Fruit fly (Drosophila melanogaster) whole organism, prepupa: ENCODE measurements around the gene CG4951.

Experiments
- Blimp-1 ChIP-seq: fragments of 200-800 bp; sonication (Bioruptor generic); optimal IDR thresholded peaks from 3 replicates; lab custom pipeline; 2017; ENCODE audit warnings: missing biosample characterization, missing genetic modification characterization, mild to moderate bottlenecking, moderate library complexity, missing genetic modification reagents
- CG10631 ChIP-seq: fragments of 200-800 bp; sonication (Bioruptor generic); optimal IDR thresholded peaks from 2 replicates; lab custom pipeline; 2016; ENCODE audit warnings: missing biosample characterization, missing genetic modification characterization
- CG10669 ChIP-seq: fragments of 200-800 bp; sonication (Bioruptor generic); optimal IDR thresholded peaks from 3 replicates; lab custom pipeline; 2018; ENCODE audit warnings: missing biosample characterization, mild to moderate bottlenecking, missing genetic modification characterization, moderate library complexity
- CG11294 ChIP-seq: fragments of 200-800 bp; sonication (Bioruptor generic); IDR thresholded peaks from 2 replicates; pipeline ENCODE4 v1.3.6; 2022; ENCODE audit warnings: missing biosample characterization, missing genetic modification characterization
- CG11762 ChIP-seq: fragments of 200-800 bp; sonication (Bioruptor generic); optimal IDR thresholded peaks from 3 replicates; lab custom pipeline; 2016; ENCODE audit warnings: missing biosample characterization, missing genetic modification characterization; ENCODE audit not compliant: insufficient read depth
- CG11902 ChIP-seq: fragments of 200-800 bp; sonication (Bioruptor generic); optimal IDR thresholded peaks from 3 replicates; lab custom pipeline; 2016; ENCODE audit warnings: missing biosample characterization, missing genetic modification characterization
- CG15336 ChIP-seq: fragments of 200-800 bp; sonication (Bioruptor generic); IDR thresholded peaks from 2 replicates; pipeline ENCODE4 v1.3.6; 2022; ENCODE audit warnings: missing biosample characterization, missing genetic modification characterization
- CG16779 ChIP-seq: fragments of 200-800 bp; sonication (Bioruptor generic); optimal IDR thresholded peaks from 3 replicates; lab custom pipeline; 2017; ENCODE audit warnings: missing biosample characterization, mild to moderate bottlenecking, missing genetic modification characterization
- CG3032 ChIP-seq: fragments of 200-800 bp; optimal IDR thresholded peaks from 2 replicates; lab custom pipeline; 2019; ENCODE audit warnings: missing biosample characterization, mild to moderate bottlenecking, missing genetic modification characterization, moderate library complexity
- CG34406 ChIP-seq: fragments of 200-800 bp; sonication (Bioruptor generic); optimal IDR thresholded peaks from 3 replicates; lab custom pipeline; 2016; ENCODE audit warnings: missing biosample characterization, missing genetic modification characterization
- CG3919 ChIP-seq: fragments of 200-800 bp; sonication (Bioruptor generic); optimal IDR thresholded peaks from 3 replicates; lab custom pipeline; 2016; ENCODE audit warnings: missing biosample characterization, missing genetic modification characterization
- CG6163 ChIP-seq: fragments of 200-800 bp; sonication (Bioruptor generic); IDR thresholded peaks from 3 replicates; pipeline ENCODE4 v1.3.6; 2022; ENCODE audit warnings: missing biosample characterization, missing genetic modification characterization
- CG6808 ChIP-seq: fragments of 200-800 bp; sonication (Bioruptor generic); optimal IDR thresholded peaks from 3 replicates; lab custom pipeline; 2017; ENCODE audit warnings: missing biosample characterization, missing genetic modification characterization, mild to moderate bottlenecking, moderate library complexity, missing genetic modification reagents
- CG7368 ChIP-seq: fragments of 200-800 bp; sonication (Bioruptor generic); optimal IDR thresholded peaks from 3 replicates; lab custom pipeline; 2016; ENCODE audit warnings: missing biosample characterization, missing genetic modification characterization
- CG8119 ChIP-seq: fragments of 200-800 bp; sonication (Bioruptor generic); IDR thresholded peaks from 3 replicates; pipeline ENCODE4 v1.3.6; 2022; ENCODE audit warnings: missing biosample characterization, missing genetic modification characterization
- CG8319 ChIP-seq: fragments of 200-800 bp; sonication (Bioruptor generic); optimal IDR thresholded peaks from 3 replicates; lab custom pipeline; 2016; ENCODE audit warnings: missing biosample characterization, missing genetic modification characterization
- CG8632 ChIP-seq: fragments of 200-800 bp; sonication (Bioruptor generic); optimal IDR thresholded peaks from 3 replicates; lab custom pipeline; 2016; ENCODE audit warnings: missing biosample characterization, missing genetic modification characterization
- CG9139 ChIP-seq: fragments of 200-800 bp; sonication (Bioruptor generic); optimal IDR thresholded peaks from 3 replicates; lab custom pipeline; 2017; ENCODE audit warnings: missing biosample characterization, mild to moderate bottlenecking, missing genetic modification characterization
- Eip78C ChIP-seq: fragments of 200-800 bp; sonication (Bioruptor generic); peaks from one replicate; lab custom pipeline; 2016; ENCODE audit warnings: missing biosample characterization, missing genetic modification characterization
- Eip93F ChIP-seq: fragments of 200-800 bp; sonication (Bioruptor generic); optimal IDR thresholded peaks from 2 replicates; lab custom pipeline; 2016; ENCODE audit warnings: missing biosample characterization, mild to moderate bottlenecking, missing genetic modification characterization
- Ets21C ChIP-seq: fragments of 200-800 bp; sonication (Bioruptor generic); optimal IDR thresholded peaks from 3 replicates; lab custom pipeline; 2016; ENCODE audit warnings: missing biosample characterization, missing genetic modification characterization
- Ets96B ChIP-seq: fragments of 200-800 bp; optimal IDR thresholded peaks from 2 replicates; lab custom pipeline; 2019; ENCODE audit warnings: missing biosample characterization, mild to moderate bottlenecking, missing genetic modification characterization, moderate library complexity
- Gug ChIP-seq: fragments of 200-800 bp; sonication (Bioruptor generic); IDR thresholded peaks from 2 replicates; pipeline ENCODE4 v1.3.6; 2022; ENCODE audit warnings: missing biosample characterization, missing genetic modification characterization
- Hr38 ChIP-seq: sonication (Bioruptor generic); optimal IDR thresholded peaks from 2 replicates; lab custom pipeline; 2016; ENCODE audit warnings: missing biosample characterization, missing genetic modification characterization
- Hr39 ChIP-seq: fragments of 200-800 bp; sonication (Bioruptor generic); optimal IDR thresholded peaks from 2 replicates; lab custom pipeline; 2016; ENCODE audit warnings: missing biosample characterization, missing genetic modification characterization
- Hr4 ChIP-seq: fragments of 200-800 bp; sonication (Bioruptor generic); optimal IDR thresholded peaks from 3 replicates; lab custom pipeline; 2016; ENCODE audit warnings: missing biosample characterization, missing genetic modification characterization
- Met ChIP-seq: fragments of 200-800 bp; sonication (Bioruptor generic); optimal IDR thresholded peaks from 3 replicates; lab custom pipeline; 2016; ENCODE audit warnings: missing biosample characterization, missing genetic modification characterization
- OdsH ChIP-seq: fragments of 200-800 bp; sonication (Bioruptor generic); optimal IDR thresholded peaks from 3 replicates; lab custom pipeline; 2016; ENCODE audit warnings: missing biosample characterization, missing genetic modification characterization
- Smox ChIP-seq: fragments of 200-800 bp; sonication (Bioruptor generic); optimal IDR thresholded peaks from 3 replicates; lab custom pipeline; 2016; ENCODE audit warnings: missing biosample characterization, missing genetic modification characterization
- Sox102F ChIP-seq: fragments of 200-800 bp; sonication (Bioruptor generic); optimal IDR thresholded peaks from 2 replicates; lab custom pipeline; 2016; ENCODE audit warnings: missing biosample characterization, mild to moderate bottlenecking, missing genetic modification characterization
- Sox14 ChIP-seq: fragments of 200-800 bp; sonication (Bioruptor generic); optimal IDR thresholded peaks from 3 replicates; lab custom pipeline; 2016; ENCODE audit warnings: missing biosample characterization, missing genetic modification characterization
- Sox15 ChIP-seq: fragments of 200-800 bp; sonication (Bioruptor generic); optimal IDR thresholded peaks from 3 replicates; lab custom pipeline; 2016; ENCODE audit warnings: missing biosample characterization, missing genetic modification characterization
- achi ChIP-seq: fragments of 200-800 bp; sonication (Bioruptor generic); optimal IDR thresholded peaks from 3 replicates; lab custom pipeline; 2016; ENCODE audit warnings: missing biosample characterization, missing genetic modification characterization
- acj6 ChIP-seq: fragments of 200-800 bp; sonication (Bioruptor generic); optimal IDR thresholded peaks from 3 replicates; lab custom pipeline; 2016; ENCODE audit warnings: missing biosample characterization, missing genetic modification characterization
- cyc ChIP-seq: fragments of 200-800 bp; sonication (Bioruptor generic); optimal IDR thresholded peaks from 3 replicates; lab custom pipeline; 2016; ENCODE audit warnings: missing biosample characterization, missing genetic modification characterization
- dac ChIP-seq: fragments of 200-800 bp; sonication (Bioruptor generic); optimal IDR thresholded peaks from 2 replicates; lab custom pipeline; 2017; ENCODE audit warnings: missing biosample characterization, mild to moderate bottlenecking, missing genetic modification characterization
- eg ChIP-seq: fragments of 200-800 bp; sonication (Bioruptor generic); IDR thresholded peaks from 3 replicates; pipeline ENCODE4 v1.3.6; 2022; ENCODE audit warnings: missing biosample characterization, missing genetic modification characterization
- esn ChIP-seq: fragments of 200-800 bp; sonication (Bioruptor generic); optimal IDR thresholded peaks from 2 replicates; lab custom pipeline; 2016; ENCODE audit warnings: missing biosample characterization, mild to moderate bottlenecking, missing genetic modification characterization, moderate library complexity
- fd59A ChIP-seq: fragments of 200-800 bp; sonication (Bioruptor generic); optimal IDR thresholded peaks from 2 replicates; lab custom pipeline; 2017; ENCODE audit warnings: missing biosample characterization, mild to moderate bottlenecking, missing genetic modification characterization, missing genetic modification reagents
- fkh ChIP-seq: fragments of 200-800 bp; sonication (Bioruptor generic); optimal IDR thresholded peaks from 3 replicates; lab custom pipeline; 2017; ENCODE audit warnings: missing biosample characterization, mild to moderate bottlenecking, missing genetic modification characterization, moderate library complexity
- lz ChIP-seq: fragments of 200-800 bp; sonication (Bioruptor generic); optimal IDR thresholded peaks from 3 replicates; lab custom pipeline; 2016; ENCODE audit warnings: missing biosample characterization, missing genetic modification characterization
- net ChIP-seq: fragments of 200-800 bp; sonication (Bioruptor generic); optimal IDR thresholded peaks from 3 replicates; lab custom pipeline; 2016; ENCODE audit warnings: missing biosample characterization, missing genetic modification characterization
- pdm3 ChIP-seq: fragments of 200-800 bp; sonication (Bioruptor generic); optimal IDR thresholded peaks from 3 replicates; lab custom pipeline; 2016; ENCODE audit warnings: missing biosample characterization, missing genetic modification characterization
- spab ChIP-seq: fragments of 200-800 bp; sonication (Bioruptor generic); optimal IDR thresholded peaks from 2 replicates; lab custom pipeline; 2017; ENCODE audit warnings: missing biosample characterization, mild to moderate bottlenecking, missing genetic modification characterization, missing genetic modification reagents
- ss ChIP-seq, 2 experiments: fragments of 200-800 bp; sonication (Bioruptor generic); optimal IDR thresholded peaks; 2 replicates in 1 of 2; 3 replicates in 1 of 2; lab custom pipeline; 2017 to 2018; ENCODE audit warnings: mild to moderate bottlenecking in 2 of 2, missing biosample characterization in 2 of 2, missing genetic modification characterization in 2 of 2, moderate library complexity in 1 of 2
- svp ChIP-seq: fragments of 200-800 bp; sonication (Bioruptor generic); peaks from one replicate; lab custom pipeline; 2016; ENCODE audit warnings: missing biosample characterization, missing genetic modification characterization
- topi ChIP-seq: fragments of 200-800 bp; sonication (Bioruptor generic); optimal IDR thresholded peaks from 3 replicates; lab custom pipeline; 2016; ENCODE audit warnings: missing biosample characterization, missing genetic modification characterization
- vri ChIP-seq: fragments of 200-800 bp; sonication (Bioruptor generic); optimal IDR thresholded peaks from 3 replicates; lab custom pipeline; 2016; ENCODE audit warnings: missing biosample characterization, mild to moderate bottlenecking, missing genetic modification characterization

Gene CG4951

dm6 chr3R:27919385-27919789, 34.5 kb downstream of the CG4951 start, which contains the start of gene Boh1 (continued):
- TF ChIP-seq achi (peak; percentile 79), OdsH (GFP tag; lab: Kevin White, UChicago) (peak; percentile 29), spab (GFP tag; lab: Kevin White, UChicago) (no peak), CG3032 (peak; percentile 45), net (no peak), fd59A (GFP tag; lab: Kevin White, UChicago) (no peak), vri (GFP tag; lab: Kevin White, UChicago) (no peak)
- TF ChIP-seq, all 60 proteins: peak for 21

- TF ChIP-seq CG7368 (GFP tag; lab: Kevin White, UChicago) (peak; percentile 33), spab (GFP tag; lab: Kevin White, UChicago) (no peak), dac (no peak), Ets96B (tag; lab: Kevin White, UChicago) (peak; percentile 12), Sox14 (peak; percentile 49), CG11294 (no peak; the same call in 1 of the 2 replicates), pdm3 (peak; percentile 56), Sox15 (GFP tag; lab: Kevin White, UChicago) (peak; percentile 45), eg (GFP tag; lab: Robert Waterston, UW) (0 out of 3 replicates have a peak, but pooled peaks have one; percentile 50), CG8319 (GFP tag; lab: Kevin White, UChicago) (peak; percentile 12), Hr4 (GFP tag; lab: Kevin White, UChicago) (peak; percentile 67), Eip78C (GFP tag; lab: Kevin White, UChicago) (peak; percentile 81), CG8119 (GFP tag; lab: Robert Waterston, UW) (no peak), CG8632 (no peak), CG3032 (peak; percentile 61), net (peak; percentile 39), CG34406 (GFP tag; lab: Kevin White, UChicago) (peak; percentile 53), CG15336 (no peak), CG16779 (no peak), Blimp-1 (no peak), CG6163 (0 out of 3 replicates have a peak, but pooled peaks have one; percentile 37), esn (GFP tag; lab: Kevin White, UChicago) (peak; percentile 74), cyc (GFP tag; lab: Kevin White, UChicago) (peak; percentile 49), fkh (GFP tag; lab: Kevin White, UChicago) (peak; percentile 51), CG11762 (peak; percentile 56), Met (GFP tag; lab: Kevin White, UChicago) (peak; percentile 60), Gug (GFP tag; lab: Robert Waterston, UW) (peak; percentile 31; the same call in 1 of the 2 replicates), CG3919 (GFP tag; lab: Kevin White, UChicago) (peak; percentile 66), acj6 (peak; percentile 58), OdsH (GFP tag; lab: Kevin White, UChicago) (peak; percentile 68), Smox (GFP tag; lab: Kevin White, UChicago) (peak; percentile 56), Hr38 (GFP tag; lab: Kevin White, UChicago) (no peak), Ets21C (GFP tag; lab: Kevin White, UChicago) (peak; percentile 54), CG9139 (GFP tag; lab: Kevin White, UChicago) (no peak), topi (GFP tag; lab: Kevin White, UChicago) (peak; percentile 59), svp (peak; percentile 64), Hr39 (GFP tag; lab: Kevin White, UChicago) (peak; percentile 54), CG10669 (peak; percentile 32), ss (GFP tag; optimal IDR thresholded peaks at IDR 0.05; lab: Kevin White, UChicago) (peak in 1 of 2 experiments; percentile 52), achi (peak; percentile 57), lz (GFP tag; lab: Kevin White, UChicago) (peak; percentile 59), Eip93F (GFP tag; lab: Kevin White, UChicago) (peak; percentile 6), CG10631 (GFP tag; lab: Kevin White, UChicago) (peak; percentile 79), Sox102F (GFP tag; lab: Kevin White, UChicago) (peak; percentile 46), CG6808 (peak; percentile 44), CG11902 (GFP tag; lab: Kevin White, UChicago) (peak; percentile 52)
These were observed 37.4 kb downstream of the CG4951 start, which contains the start of the genes CG5003 and mRpS22 for dm6 chr3R:27916355-27917019. Gene CG5003, minus strand, starts transcription at chr3R:27916516. Gene mRpS22, plus strand, starts transcription at chr3R:27916908.
